Fruit fly (Drosophila melanogaster): ENCODE data around the gene RpS20.

RpS20 gene

dm6 chr3R:20830963-20831362, 9.0 kb downstream of the RpS20 start, which contains the start of gene CG31223:
Gene CG31223, plus strand, starts transcription at chr3R:20831127.
- TF ChIP-seq tj (GFP tag; optimal IDR thresholded peaks at IDR 0.05) (no peak), kay (GFP tag; ENCODE audit: borderline replicate concordance) (peak; percentile 2)

dm6 chr3R:20832689-20833524, 10.9 kb downstream of the RpS20 start, which contains the start of gene Synd:
Gene Synd, plus strand, starts transcription at chr3R:20832799.
- no peak for TF ChIP-seq Hr96 (GFP tag; optimal IDR thresholded peaks at IDR 0.05)
- TF ChIP-seq cnc (optimal IDR thresholded peaks at IDR 0.05), result no peak
- peak; percentile 45 for TF ChIP-seq CG14711 (tag; optimal IDR thresholded peaks at IDR 0.05)
- TF ChIP-seq CG11617 (GFP tag; optimal IDR thresholded peaks at IDR 0.05), result peak; percentile 42
- no peak for TF ChIP-seq Clk (GFP tag; optimal IDR thresholded peaks at IDR 0.05)
- TF ChIP-seq toe (GFP tag; optimal IDR thresholded peaks at IDR 0.05), result no peak
- peak; percentile 32 for TF ChIP-seq CG33017 (tag; optimal IDR thresholded peaks at IDR 0.05)
- TF ChIP-seq ovo (GFP tag; optimal IDR thresholded peaks at IDR 0.05), result peak; percentile 51
- TF ChIP-seq CG5204 (GFP tag; optimal IDR thresholded peaks at IDR 0.05), result no peak
- TF ChIP-seq tj (GFP tag; optimal IDR thresholded peaks at IDR 0.05), result peak; percentile 54
- peak; percentile 91 for TF ChIP-seq cic (GFP tag; optimal IDR thresholded peaks at IDR 0.05)
- no peak for TF ChIP-seq CG7045 (GFP tag; optimal IDR thresholded peaks at IDR 0.05)
- no peak for TF ChIP-seq Crg-1 (GFP tag; optimal IDR thresholded peaks at IDR 0.05)
- peak; percentile 29 for TF ChIP-seq CG7101 (tag; optimal IDR thresholded peaks at IDR 0.05)
- TF ChIP-seq pad (GFP tag; optimal IDR thresholded peaks at IDR 0.05), result peak; percentile 53
- no peak for TF ChIP-seq CG1620 (GFP tag; optimal IDR thresholded peaks at IDR 0.05)
- peak; percentile 90 for TF ChIP-seq kay (GFP tag; ENCODE audit: borderline replicate concordance)
- TF ChIP-seq Mnt (GFP tag; optimal IDR thresholded peaks at IDR 0.05), result peak; percentile 55
- peak; percentile 60 for TF ChIP-seq CG12768 (GFP tag; optimal IDR thresholded peaks at IDR 0.05)
- TF ChIP-seq bab1 (GFP tag; optimal IDR thresholded peaks at IDR 0.05), result peak; percentile 3

DNA sequence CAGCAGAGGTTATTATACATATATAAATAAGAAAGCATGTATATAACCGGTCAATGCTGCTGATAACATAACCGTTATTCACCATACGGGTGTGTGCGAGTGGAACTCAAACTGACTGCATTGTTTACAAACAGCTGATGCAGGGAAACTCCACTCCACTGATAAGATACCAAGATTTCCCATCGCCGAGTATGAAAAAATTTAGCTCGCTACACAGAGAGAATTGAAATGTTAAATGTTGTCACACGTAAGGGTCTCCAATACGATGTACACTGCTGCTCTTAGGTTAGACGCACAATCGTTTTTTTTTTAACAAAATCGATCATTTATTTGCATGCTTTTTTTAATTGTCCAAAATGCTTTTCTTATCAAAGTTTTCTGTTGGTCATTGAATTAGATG, 11.7 kb downstream of the RpS20 start:
- no peak for TF ChIP-seq CG14711 (tag; optimal IDR thresholded peaks at IDR 0.05)
- no peak for TF ChIP-seq tj (GFP tag; optimal IDR thresholded peaks at IDR 0.05)
- no peak for TF ChIP-seq CG1620 (GFP tag; optimal IDR thresholded peaks at IDR 0.05)
- TF ChIP-seq ovo (GFP tag; optimal IDR thresholded peaks at IDR 0.05), result no peak
- TF ChIP-seq Crg-1 (GFP tag; optimal IDR thresholded peaks at IDR 0.05), result no peak

DNA sequence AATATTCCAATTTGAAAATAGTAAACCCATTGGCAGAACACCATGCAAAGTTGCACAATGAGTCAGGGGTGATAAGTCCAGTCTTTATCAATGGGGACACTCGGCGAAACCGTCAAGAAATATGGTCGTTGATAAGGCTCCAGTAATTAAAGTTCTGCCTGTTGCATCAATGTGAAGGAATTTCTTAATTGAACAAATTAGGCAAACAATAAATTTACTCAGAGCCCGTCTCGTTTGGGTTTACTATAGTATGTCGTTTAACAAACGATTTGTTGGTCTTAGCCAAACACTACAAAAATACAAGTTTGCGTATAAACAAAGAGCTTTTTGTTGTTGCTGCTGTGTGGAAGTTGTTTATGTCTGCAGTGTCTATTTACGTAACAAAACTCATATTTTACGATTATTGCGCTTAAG, 12.8 kb downstream of the RpS20 start:
- TF ChIP-seq ovo (GFP tag; optimal IDR thresholded peaks at IDR 0.05) (no peak), kay (GFP tag; ENCODE audit: borderline replicate concordance) (peak; percentile 87), Hr96 (GFP tag; optimal IDR thresholded peaks at IDR 0.05) (no peak), pad (GFP tag; optimal IDR thresholded peaks at IDR 0.05) (no peak), bab1 (GFP tag; optimal IDR thresholded peaks at IDR 0.05) (no peak), cic (GFP tag; optimal IDR thresholded peaks at IDR 0.05) (peak; percentile 14), CG5204 (GFP tag; optimal IDR thresholded peaks at IDR 0.05) (no peak), toe (GFP tag; optimal IDR thresholded peaks at IDR 0.05) (no peak), Crg-1 (GFP tag; optimal IDR thresholded peaks at IDR 0.05) (no peak)

DNA sequence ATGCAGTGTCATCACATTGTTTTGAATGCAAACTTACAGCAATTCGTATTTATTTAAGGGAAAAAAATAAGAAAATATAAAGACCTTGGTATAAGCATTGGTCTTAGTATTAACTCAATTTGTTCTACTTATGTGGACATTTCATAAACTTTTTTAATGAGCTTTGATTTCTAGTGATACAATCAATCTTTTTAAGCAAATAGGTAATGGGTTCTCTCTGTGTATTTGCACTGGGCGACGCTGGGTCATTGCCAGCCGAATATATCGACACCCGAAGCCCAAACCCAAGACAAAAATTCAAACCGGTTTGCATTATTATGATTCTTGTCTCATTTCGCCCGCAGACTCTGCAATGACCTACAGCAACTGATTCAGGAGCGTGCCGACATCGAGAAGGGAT, 13.6 kb downstream of the RpS20 start:
- TF ChIP-seq cnc (optimal IDR thresholded peaks at IDR 0.05) (no peak), CG1620 (GFP tag; optimal IDR thresholded peaks at IDR 0.05) (no peak), ovo (GFP tag; optimal IDR thresholded peaks at IDR 0.05) (no peak), tj (GFP tag; optimal IDR thresholded peaks at IDR 0.05) (no peak)

dm6 chr3R:20836257-20836856, 14.4 kb downstream of the RpS20 start:
- TF ChIP-seq Hr96 (GFP tag; optimal IDR thresholded peaks at IDR 0.05) (no peak), Clk (GFP tag; optimal IDR thresholded peaks at IDR 0.05) (no peak), CG11617 (GFP tag; optimal IDR thresholded peaks at IDR 0.05) (no peak), CG7045 (GFP tag; optimal IDR thresholded peaks at IDR 0.05) (no peak), bab1 (GFP tag; optimal IDR thresholded peaks at IDR 0.05) (no peak), cnc (optimal IDR thresholded peaks at IDR 0.05) (no peak), tj (GFP tag; optimal IDR thresholded peaks at IDR 0.05) (no peak), Crg-1 (GFP tag; optimal IDR thresholded peaks at IDR 0.05) (no peak), CG33017 (tag; optimal IDR thresholded peaks at IDR 0.05) (no peak), kay (GFP tag; ENCODE audit: borderline replicate concordance) (no peak), CG1620 (GFP tag; optimal IDR thresholded peaks at IDR 0.05) (no peak), ovo (GFP tag; optimal IDR thresholded peaks at IDR 0.05) (no peak), cic (GFP tag; optimal IDR thresholded peaks at IDR 0.05) (no peak), Mnt (GFP tag; optimal IDR thresholded peaks at IDR 0.05) (no peak), toe (GFP tag; optimal IDR thresholded peaks at IDR 0.05) (no peak), CG14711 (tag; optimal IDR thresholded peaks at IDR 0.05) (no peak), CG5204 (GFP tag; optimal IDR thresholded peaks at IDR 0.05) (no peak), pad (GFP tag; optimal IDR thresholded peaks at IDR 0.05) (no peak), CG12768 (GFP tag; optimal IDR thresholded peaks at IDR 0.05) (no peak), CG7101 (tag; optimal IDR thresholded peaks at IDR 0.05) (no peak)
